Worm (Caenorhabditis elegans) whole organism, young adult: ENCODE results near the gene mec-4.

Source experiments
- Y95B8A.8 ChIP-seq: fragments of 200-800 bp; sonication (Bioruptor generic); IDR thresholded peaks from 2 replicates; pipeline ENCODE4 v1.3.6; 2022; ENCODE audit warnings: missing genetic modification reagents, missing genetic modification characterization, missing compliant biosample characterization
- hsf-1 ChIP-seq: fragments of 200-800 bp; sonication (Bioruptor generic); IDR thresholded peaks from 2 replicates; pipeline ENCODE4 v1.3.6; 2022; ENCODE audit warnings: missing genetic modification reagents, missing genetic modification characterization, missing compliant biosample characterization
- pha-4 ChIP-seq: fragments of 150-350 bp; sonication (generic microtip); optimal IDR thresholded peaks from 2 replicates; lab custom pipeline; 2014; ENCODE audit warnings: missing biosample characterization, missing genetic modification reagents, missing genetic modification characterization
- xnd-1 ChIP-seq: sonication (generic microtip); optimal IDR thresholded peaks from 2 replicates; lab custom pipeline; 2016; ENCODE audit warnings: missing genotype, missing genetic modification reagents, missing genetic modification characterization, missing compliant biosample characterization
- ztf-26 ChIP-seq: sonication (generic microtip); optimal IDR thresholded peaks from 2 replicates; lab custom pipeline; 2017; ENCODE audit warnings: missing genetic modification characterization, missing compliant biosample characterization

DNA sequence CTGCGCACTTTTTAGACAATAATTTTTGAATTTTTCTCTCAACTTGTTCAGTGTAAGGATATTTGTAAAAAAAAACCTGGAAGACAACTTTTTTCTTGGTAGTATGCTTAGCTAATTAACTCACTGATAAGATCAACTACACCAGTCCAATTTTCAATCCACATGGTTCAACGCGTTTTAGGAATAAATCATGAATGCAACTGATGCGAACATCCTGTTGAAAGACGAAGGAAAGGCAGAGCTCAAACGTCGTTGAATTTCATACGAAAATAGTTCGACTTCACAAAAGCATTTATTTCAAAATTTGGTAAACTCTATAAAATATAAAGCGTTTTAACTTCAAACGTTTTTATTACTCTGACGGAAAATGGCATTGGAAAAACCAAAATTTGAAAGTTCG, 33.8 kb upstream of the mec-4 start, which contains the start of gene dyla-1:
- TF ChIP-seq Y95B8A.8 = no peak
- no peak for TF ChIP-seq pha-4
- TF ChIP-seq hsf-1 (GFP tag; lab: Robert Waterston, UW) = no peak
- TF ChIP-seq xnd-1 (tag; lab: Kevin White, UChicago) = no peak
- no peak for TF ChIP-seq ztf-26
